Worm (Caenorhabditis elegans) whole organism, L1 larva: ENCODE measurements around the gene lgc-6.

Experiments
- C04F5.9 ChIP-seq: sonication (generic microtip); optimal IDR thresholded peaks from 2 replicates; lab custom pipeline; 2016; ENCODE audit warnings: missing genetic modification characterization, missing compliant biosample characterization
- C16A3.4 ChIP-seq: fragments of 150-350 bp; optimal IDR thresholded peaks from 2 replicates; lab custom pipeline; 2014; ENCODE audit warnings: missing biosample characterization, missing genetic modification characterization
- Y116A8C.19 ChIP-seq: sonication (generic microtip); optimal IDR thresholded peaks from 2 replicates; lab custom pipeline; 2016; ENCODE audit warnings: missing compliant biosample characterization, missing genetic modification characterization, borderline replicate concordance
- aha-1 ChIP-seq: fragments of 150-350 bp; optimal IDR thresholded peaks from 2 replicates; lab custom pipeline; 2014; ENCODE audit warnings: missing biosample characterization, missing genetic modification characterization
- aly-2 ChIP-seq: fragments of 150-350 bp; optimal IDR thresholded peaks from 2 replicates; lab custom pipeline; 2014; ENCODE audit warnings: missing biosample characterization, missing genetic modification characterization
- ama-1 ChIP-seq: fragments of 150-350 bp; optimal IDR thresholded peaks from 2 replicates; lab custom pipeline; 2014
- ceh-8 ChIP-seq: fragments of 200-800 bp; sonication (Bioruptor generic); optimal IDR thresholded peaks from 2 replicates; lab custom pipeline; 2018; ENCODE audit warnings: mild to moderate bottlenecking, missing genetic modification characterization, moderate library complexity, missing compliant biosample characterization
- ceh-82 ChIP-seq, 3 experiments: fragments of 150-350 bp in 1 of 3; sonication (generic microtip) in 2 of 3; optimal IDR thresholded peaks; 2 replicates each; lab custom pipeline; 2014 to 2017; ENCODE audit warnings: missing biosample characterization in 3 of 3, missing genetic modification characterization in 3 of 3
- ceh-90 ChIP-seq: sonication (generic microtip); optimal IDR thresholded peaks from 2 replicates; lab custom pipeline; 2016; ENCODE audit warnings: missing genetic modification characterization, missing compliant biosample characterization
- dpl-1 ChIP-seq, 3 experiments: fragments of 150-350 bp in 2 of 3; sonication (generic microtip) in 1 of 3; optimal IDR thresholded peaks; 2 replicates each; lab custom pipeline; 2014 to 2017; ENCODE audit warnings: missing biosample characterization in 3 of 3, missing genetic modification characterization in 3 of 3, missing genetic modification reagents in 3 of 3
- dsc-1 ChIP-seq: sonication (generic microtip); optimal IDR thresholded peaks from 2 replicates; lab custom pipeline; 2016; ENCODE audit warnings: mild to moderate bottlenecking, missing genetic modification characterization, missing compliant biosample characterization
- egl-13 ChIP-seq: sonication (generic microtip); optimal IDR thresholded peaks from 2 replicates; lab custom pipeline; 2016; ENCODE audit warnings: missing genotype, missing genetic modification reagents, missing genetic modification characterization, missing compliant biosample characterization
- elt-2 ChIP-seq: sonication (generic microtip); optimal IDR thresholded peaks from 2 replicates; lab custom pipeline; 2016; ENCODE audit warnings: missing genetic modification characterization, mild to moderate bottlenecking, inconsistent platforms, missing compliant biosample characterization, missing genetic modification reagents
- elt-3 ChIP-seq, 6 experiments: fragments of 150-350 bp in 1 of 6; sonication (generic microtip); optimal IDR thresholded peaks; 2 replicates each; lab custom pipeline; 2017 to 2018; ENCODE audit warnings: missing biosample characterization in 6 of 6, missing genetic modification characterization in 6 of 6, inconsistent platforms in 1 of 6
- ets-5 ChIP-seq: fragments of 200-800 bp; sonication (Bioruptor generic); IDR thresholded peaks from 2 replicates; pipeline ENCODE4 v1.3.6; 2022; ENCODE audit warnings: missing genetic modification characterization, missing compliant biosample characterization
- fkh-10 ChIP-seq: sonication (generic microtip); optimal IDR thresholded peaks from 2 replicates; lab custom pipeline; 2017; ENCODE audit warnings: missing biosample characterization, missing genetic modification reagents, missing genetic modification characterization
- fkh-8 ChIP-seq: sonication (generic microtip); optimal IDR thresholded peaks from 2 replicates; lab custom pipeline; 2016; ENCODE audit warnings: mild to moderate bottlenecking, missing genetic modification characterization, missing compliant biosample characterization
- fos-1 ChIP-seq: fragments of 150-350 bp; optimal IDR thresholded peaks from 2 replicates; lab custom pipeline; 2014; ENCODE audit warnings: missing biosample characterization, missing genetic modification characterization
- grh-1 ChIP-seq: fragments of 200-800 bp; sonication (Bioruptor generic); IDR thresholded peaks from 2 replicates; pipeline ENCODE4 v1.3.6; 2022; ENCODE audit warnings: missing genetic modification reagents, missing genetic modification characterization, missing compliant biosample characterization
- hlh-4 ChIP-seq: sonication (generic microtip); optimal IDR thresholded peaks from 2 replicates; lab custom pipeline; 2016; ENCODE audit warnings: mild to moderate bottlenecking, missing genetic modification characterization, missing compliant biosample characterization
- lin-13 ChIP-seq: fragments of 150-350 bp; optimal IDR thresholded peaks from 2 replicates; lab custom pipeline; 2014; ENCODE audit warnings: missing biosample characterization, missing genetic modification reagents, missing genetic modification characterization
- lin-15B ChIP-seq: fragments of 150-350 bp; sonication (generic microtip); optimal IDR thresholded peaks from 3 replicates; lab custom pipeline; 2014; ENCODE audit warnings: missing biosample characterization, missing genetic modification characterization
- lin-35 ChIP-seq, 2 experiments: fragments of 150-350 bp; optimal IDR thresholded peaks; 2 replicates each; lab custom pipeline; 2014; ENCODE audit warnings: missing biosample characterization in 2 of 2, missing genetic modification characterization in 2 of 2, missing genetic modification reagents in 2 of 2
- lin-39 ChIP-seq: fragments of 150-350 bp; optimal IDR thresholded peaks from 2 replicates; lab custom pipeline; 2014; ENCODE audit warnings: missing biosample characterization, missing genetic modification reagents, missing genetic modification characterization
- mdl-1 ChIP-seq, 2 experiments: fragments of 150-350 bp; optimal IDR thresholded peaks; 2 replicates each; lab custom pipeline; 2014 to 2017; ENCODE audit warnings: missing biosample characterization in 2 of 2, missing genetic modification characterization in 2 of 2, inconsistent platforms in 1 of 2
- mep-1 ChIP-seq: fragments of 150-350 bp; optimal IDR thresholded peaks from 2 replicates; lab custom pipeline; 2014; ENCODE audit warnings: missing biosample characterization, missing genetic modification characterization
- nhr-76 ChIP-seq: sonication (generic microtip); optimal IDR thresholded peaks from 2 replicates; lab custom pipeline; 2017; ENCODE audit warnings: missing biosample characterization, missing genetic modification characterization
- nhr-84 ChIP-seq: sonication (generic microtip); optimal IDR thresholded peaks from 2 replicates; lab custom pipeline; 2017; ENCODE audit warnings: missing biosample characterization, missing genetic modification characterization
- nhr-90 ChIP-seq: sonication (generic microtip); optimal IDR thresholded peaks from 2 replicates; lab custom pipeline; 2016; ENCODE audit warnings: mild to moderate bottlenecking, missing genetic modification characterization, missing compliant biosample characterization; ENCODE audit not compliant: poor library complexity
- pax-3 ChIP-seq: fragments of 200-800 bp; sonication (Bioruptor generic); optimal IDR thresholded peaks from 2 replicates; lab custom pipeline; 2018; ENCODE audit warnings: mild to moderate bottlenecking, missing genetic modification characterization, moderate library complexity, missing compliant biosample characterization
- skn-1 ChIP-seq: fragments of 150-350 bp; optimal IDR thresholded peaks from 2 replicates; lab custom pipeline; 2014; ENCODE audit warnings: missing biosample characterization, missing genetic modification characterization
- snpc-4 ChIP-seq: fragments of 150-350 bp; optimal IDR thresholded peaks from 2 replicates; lab custom pipeline; 2014; ENCODE audit warnings: missing biosample characterization, missing genetic modification characterization
- snu-23 ChIP-seq: sonication (generic microtip); optimal IDR thresholded peaks from 2 replicates; lab custom pipeline; 2016; ENCODE audit warnings: missing genetic modification characterization, missing compliant biosample characterization
- sup-37 ChIP-seq: fragments of 200-800 bp; sonication (Bioruptor generic); optimal IDR thresholded peaks from 2 replicates; lab custom pipeline; 2018; ENCODE audit warnings: mild to moderate bottlenecking, missing genetic modification characterization, missing compliant biosample characterization
- swsn-7 ChIP-seq: sonication (generic microtip); optimal IDR thresholded peaks from 2 replicates; lab custom pipeline; 2016; ENCODE audit warnings: missing genetic modification characterization, missing compliant biosample characterization
- unc-30 ChIP-seq: sonication (generic microtip); optimal IDR thresholded peaks from 2 replicates; lab custom pipeline; 2017; ENCODE audit warnings: missing biosample characterization, missing genetic modification characterization
- vab-15 ChIP-seq: sonication (generic microtip); optimal IDR thresholded peaks from 2 replicates; lab custom pipeline; 2017; ENCODE audit warnings: missing genotype, mild to moderate bottlenecking, missing genetic modification characterization, missing compliant biosample characterization
- xbp-1 ChIP-seq: sonication (generic microtip); optimal IDR thresholded peaks from 2 replicates; lab custom pipeline; 2016; ENCODE audit warnings: missing genetic modification characterization, missing compliant biosample characterization
- ztf-11 ChIP-seq, 2 experiments: sonication (generic microtip); optimal IDR thresholded peaks; 2 replicates each; lab custom pipeline; 2016 to 2017; ENCODE audit warnings: missing genetic modification characterization in 2 of 2, missing biosample characterization in 1 of 2, missing compliant biosample characterization in 1 of 2

Gene lgc-6

ce11 chrIV:8360817-8361216 lies 21.1 kb downstream of the lgc-6 start, which contains the start of gene sqv-1:
TSS of gene sqv-1 (plus strand) at chrIV:8361117.
- TF ChIP-seq ama-1 (no peak), nhr-84 (no peak), mdl-1 (tag; optimal IDR thresholded peaks at IDR 0.05; lab: Kevin White, UChicago) (no peak), pax-3 (tag; lab: Kevin White, UChicago) (no peak), Y116A8C.19 (tag; lab: Kevin White, UChicago) (no peak), ceh-8 (GFP tag; lab: Kevin White, UChicago) (no peak), elt-3 (tag; optimal IDR thresholded peaks at IDR 0.05; lab: Kevin White, UChicago) (no peak), egl-13 (tag; lab: Kevin White, UChicago) (no peak), snu-23 (GFP tag; lab: Kevin White, UChicago) (no peak), ceh-90 (no peak), unc-30 (tag; lab: Kevin White, UChicago) (no peak), lin-35 (GFP tag; optimal IDR thresholded peaks at IDR 0.05; lab: Kevin White, UChicago) (no peak), fos-1 (tag; lab: Kevin White, UChicago) (no peak), swsn-7 (tag; lab: Kevin White, UChicago) (no peak), lin-13 (GFP tag; lab: Kevin White, UChicago) (no peak)

ce11 chrIV:8363163-8363562 lies 23.4 kb downstream of the lgc-6 start, which contains the start of gene D2096.12:
TSS of gene D2096.12 (plus strand) at chrIV:8363463.
- TF ChIP-seq C16A3.4: no peak
- TF ChIP-seq ama-1: no peak
- TF ChIP-seq xbp-1 (tag; lab: Kevin White, UChicago): no peak
- TF ChIP-seq skn-1 (tag; lab: Kevin White, UChicago): no peak

- TF ChIP-seq lin-35 (GFP tag; optimal IDR thresholded peaks at IDR 0.05; lab: Kevin White, UChicago): peak in 1 of 2 experiments; percentile 5
- TF ChIP-seq elt-2 (tag; lab: Kevin White, UChicago): peak; percentile 67
- TF ChIP-seq sup-37 (GFP tag; lab: Kevin White, UChicago): no peak
- no peak for TF ChIP-seq ets-5 (GFP tag; lab: Robert Waterston, UW)
Measured at ce11 chrIV:8366295-8366694, 26.6 kb downstream of the lgc-6 start, which contains the start of gene aagr-1. TSS of gene aagr-1 (plus strand) at chrIV:8366521.

- TF ChIP-seq nhr-76 (tag; lab: Kevin White, UChicago): no peak
- no peak for TF ChIP-seq xbp-1 (tag; lab: Kevin White, UChicago)
- TF ChIP-seq aly-2 (tag; lab: Kevin White, UChicago): no peak
- TF ChIP-seq ceh-8 (GFP tag; lab: Kevin White, UChicago): no peak
- no peak for TF ChIP-seq lin-39 (tag; lab: Kevin White, UChicago)
- no peak for TF ChIP-seq dpl-1 (GFP tag; optimal IDR thresholded peaks at IDR 0.05; lab: Kevin White, UChicago)
- no peak for TF ChIP-seq lin-13 (GFP tag; lab: Kevin White, UChicago)
- no peak for TF ChIP-seq ceh-82 (tag; optimal IDR thresholded peaks at IDR 0.05; lab: Kevin White, UChicago)
- no peak for TF ChIP-seq ztf-11 (tag; optimal IDR thresholded peaks at IDR 0.05; lab: Kevin White, UChicago)
- no peak for TF ChIP-seq aha-1 (tag; lab: Kevin White, UChicago)
- no peak for TF ChIP-seq hlh-4
- TF ChIP-seq vab-15: no peak
- no peak for TF ChIP-seq dsc-1 (tag; lab: Kevin White, UChicago)
- TF ChIP-seq skn-1 (tag; lab: Kevin White, UChicago): no peak
- no peak for TF ChIP-seq sup-37 (GFP tag; lab: Kevin White, UChicago)
- no peak for TF ChIP-seq fkh-8 (tag; lab: Kevin White, UChicago)
- TF ChIP-seq fos-1 (tag; lab: Kevin White, UChicago): no peak
- TF ChIP-seq C16A3.4: no peak
- TF ChIP-seq grh-1 (GFP tag; lab: Robert Waterston, UW): no peak
Measured at ce11 chrIV:8367887-8368286, 28.2 kb downstream of the lgc-6 start.

ce11 chrIV:8369135-8369534 lies 29.4 kb downstream of the lgc-6 start, which contains the start of gene D2096.6:
TSS of gene D2096.6 (minus strand) at chrIV:8369235.
- TF ChIP-seq lin-15B (tag; lab: Kevin White, UChicago) (no peak), C04F5.9 (tag; lab: Kevin White, UChicago) (no peak), fkh-8 (tag; lab: Kevin White, UChicago) (no peak), fkh-10 (GFP tag; lab: Kevin White, UChicago) (no peak), mep-1 (no peak), unc-30 (tag; lab: Kevin White, UChicago) (no peak), snpc-4 (tag; lab: Kevin White, UChicago) (no peak), ceh-90 (no peak), lin-39 (tag; lab: Kevin White, UChicago) (no peak), nhr-90 (no peak), xbp-1 (tag; lab: Kevin White, UChicago) (no peak)
